Fruit fly (Drosophila melanogaster) whole organism, wandering third instar larva: ENCODE measurements around the gene CG9426.

ENCODE experiments used
- Abd-B ChIP-seq: fragments of >200 bp; optimal IDR thresholded peaks from 2 replicates; lab custom pipeline; 2017; ENCODE audit warnings: missing biosample characterization, missing genetic modification characterization
- CG9705 ChIP-seq: fragments of 200-800 bp; sonication (Bioruptor generic); optimal IDR thresholded peaks from 2 replicates; lab custom pipeline; 2018; ENCODE audit warnings: missing biosample characterization, mild to moderate bottlenecking, missing genetic modification characterization
- Dfd ChIP-seq: fragments of >200 bp; optimal IDR thresholded peaks from 2 replicates; lab custom pipeline; 2017; ENCODE audit warnings: missing biosample characterization, missing genetic modification characterization
- GATAd ChIP-seq: sonication (Bioruptor generic); optimal IDR thresholded peaks from 2 replicates; lab custom pipeline; 2016; ENCODE audit warnings: missing biosample characterization, missing genetic modification characterization
- HLH106 ChIP-seq: fragments of 200-800 bp; optimal IDR thresholded peaks from 3 replicates; lab custom pipeline; 2019; ENCODE audit warnings: missing biosample characterization, mild to moderate bottlenecking, missing genetic modification characterization, moderate library complexity
- Hnf4 ChIP-seq: fragments of 200-800 bp; sonication (Bioruptor generic); optimal IDR thresholded peaks from 2 replicates; lab custom pipeline; 2016; ENCODE audit warnings: missing biosample characterization, mild to moderate bottlenecking, missing genetic modification characterization
- Hr78 ChIP-seq: fragments of >200 bp; optimal IDR thresholded peaks from 2 replicates; lab custom pipeline; 2017; ENCODE audit warnings: missing biosample characterization, missing genetic modification characterization
- Hr83 ChIP-seq: fragments of 200-300 bp; sonication (Bioruptor generic); optimal IDR thresholded peaks from 2 replicates; lab custom pipeline; 2016; ENCODE audit warnings: missing biosample characterization, mild to moderate bottlenecking, missing genetic modification characterization, moderate library complexity; ENCODE audit not compliant: poor library complexity, severe bottlenecking
- Jra ChIP-seq: sonication (Bioruptor generic); optimal IDR thresholded peaks from 2 replicates; lab custom pipeline; 2016; ENCODE audit warnings: missing biosample characterization, missing genetic modification characterization
- N ChIP-seq: fragments of >200 bp; optimal IDR thresholded peaks from 2 replicates; lab custom pipeline; 2018; ENCODE audit warnings: missing biosample characterization, missing external identifiers, missing genetic modification characterization
- Rel ChIP-seq, 2 experiments: fragments of 200-800 bp; sonication (Bioruptor generic) in 1 of 2; optimal IDR thresholded peaks; 2 replicates in 1 of 2; 3 replicates in 1 of 2; lab custom pipeline; 2016 to 2019; ENCODE audit warnings: mild to moderate bottlenecking in 2 of 2, missing biosample characterization in 2 of 2, missing genetic modification characterization in 2 of 2, moderate library complexity in 1 of 2
- Sp1 ChIP-seq: fragments of 200-800 bp; sonication (Bioruptor generic); optimal IDR thresholded peaks from 3 replicates; lab custom pipeline; 2019; ENCODE audit warnings: missing biosample characterization, mild to moderate bottlenecking, missing genetic modification characterization, moderate library complexity
- Vsx2 ChIP-seq: fragments of 200-300, 225-300 bp; sonication (Bioruptor generic); optimal IDR thresholded peaks from 2 replicates; lab custom pipeline; 2018; ENCODE audit warnings: missing biosample characterization, missing genetic modification characterization; ENCODE audit not compliant: partially characterized antibody
- br ChIP-seq: fragments of 200-800 bp; sonication (Bioruptor generic); optimal IDR thresholded peaks from 2 replicates; lab custom pipeline; 2016; ENCODE audit warnings: missing biosample characterization, missing genetic modification characterization
- brk ChIP-seq: fragments of 200-800 bp; sonication (Bioruptor generic); optimal IDR thresholded peaks from 2 replicates; lab custom pipeline; 2016; ENCODE audit warnings: missing biosample characterization, mild to moderate bottlenecking, missing genetic modification characterization
- dmrt93B ChIP-seq: fragments of 200-800 bp; sonication (Bioruptor generic); optimal IDR thresholded peaks from 2 replicates; lab custom pipeline; 2018; ENCODE audit warnings: missing biosample characterization, mild to moderate bottlenecking, missing genetic modification characterization
- dsf ChIP-seq: sonication (Bioruptor generic); optimal IDR thresholded peaks from 2 replicates; lab custom pipeline; 2016; ENCODE audit warnings: missing biosample characterization, missing genetic modification characterization, borderline replicate concordance
- foxo ChIP-seq, 2 experiments: fragments of 200-800 bp; sonication (Bioruptor generic); optimal IDR thresholded peaks; 2 replicates in 1 of 2; 3 replicates in 1 of 2; lab custom pipeline; 2016 to 2017; ENCODE audit warnings: missing biosample characterization in 2 of 2, missing genetic modification characterization in 2 of 2
- fru ChIP-seq: fragments of 200-800 bp; sonication (Bioruptor generic); optimal IDR thresholded peaks from 3 replicates; lab custom pipeline; 2016; ENCODE audit warnings: missing biosample characterization, mild to moderate bottlenecking, missing genetic modification characterization
- h ChIP-seq: fragments of 200-800 bp; sonication (Bioruptor generic); optimal IDR thresholded peaks from 3 replicates; lab custom pipeline; 2016; ENCODE audit warnings: missing biosample characterization, mild to moderate bottlenecking, missing genetic modification characterization
- jim ChIP-seq: fragments of 175-275, 200-325 bp; sonication (Bioruptor generic); optimal IDR thresholded peaks from 2 replicates; lab custom pipeline; 2016; ENCODE audit warnings: missing biosample characterization, mild to moderate bottlenecking, missing genetic modification characterization
- pan ChIP-seq: fragments of >200 bp; optimal IDR thresholded peaks from 2 replicates; lab custom pipeline; 2017
- psq ChIP-seq: fragments of 200-800 bp; sonication (Bioruptor generic); optimal IDR thresholded peaks from 3 replicates; lab custom pipeline; 2017; ENCODE audit warnings: missing biosample characterization, mild to moderate bottlenecking, missing genetic modification characterization, moderate library complexity
- rgr ChIP-seq: fragments of 200-800 bp; sonication (Bioruptor generic); optimal IDR thresholded peaks from 3 replicates; lab custom pipeline; 2016; ENCODE audit warnings: missing biosample characterization, mild to moderate bottlenecking, missing genetic modification characterization
- sv ChIP-seq: fragments of 200-800 bp; sonication (Bioruptor generic); optimal IDR thresholded peaks from 3 replicates; lab custom pipeline; 2016; ENCODE audit warnings: missing biosample characterization, missing genetic modification characterization
- tai ChIP-seq: sonication (Bioruptor generic); optimal IDR thresholded peaks from 2 replicates; lab custom pipeline; 2016; ENCODE audit warnings: missing biosample characterization, missing genetic modification characterization
- usp ChIP-seq: fragments of >200 bp; optimal IDR thresholded peaks from 2 replicates; lab custom pipeline; 2017; ENCODE audit warnings: missing biosample characterization, missing genetic modification characterization
- woc ChIP-seq: sonication (Bioruptor generic); optimal IDR thresholded peaks from 2 replicates; lab custom pipeline; 2016; ENCODE audit warnings: missing biosample characterization, mild to moderate bottlenecking, missing genetic modification characterization

CG9426 gene

dm6 chr2L:13219281-13220092 is at the start of gene CG9426, which contains the start of gene mRF1:
TSS of gene CG9426 (minus strand) at chr2L:13219923.
TSS of gene mRF1 (plus strand) at chr2L:13219979.
- TF ChIP-seq jim: no peak
- peak; percentile 37 for TF ChIP-seq Jra (GFP tag; lab: Kevin White, UChicago)
- no peak for TF ChIP-seq Rel (GFP tag; optimal IDR thresholded peaks at IDR 0.05; lab: Kevin White, UChicago)
- peak; percentile 1 for TF ChIP-seq Rel (tag; optimal IDR thresholded peaks at IDR 0.05; lab: Kevin White, UChicago)
- TF ChIP-seq Vsx2: no peak
- TF ChIP-seq rgr: peak; percentile 41
- no peak for TF ChIP-seq sv
- TF ChIP-seq tai (GFP tag; lab: Kevin White, UChicago): no peak
- peak; percentile 74 for TF ChIP-seq Hr83 (GFP tag; lab: Kevin White, UChicago)
- TF ChIP-seq N: no peak
- no peak for TF ChIP-seq pan (lab: Kevin White, UChicago)
- TF ChIP-seq Hnf4 (GFP tag; lab: Kevin White, UChicago): peak; percentile 79
- no peak for TF ChIP-seq dmrt93B (GFP tag; lab: Kevin White, UChicago)
- peak; percentile 55 for TF ChIP-seq h (GFP tag; lab: Kevin White, UChicago)
- TF ChIP-seq HLH106 (tag; lab: Kevin White, UChicago): peak; percentile 20
- TF ChIP-seq Hr78 (GFP tag; lab: Kevin White, UChicago): no peak
- TF ChIP-seq br (GFP tag; lab: Kevin White, UChicago): peak; percentile 41
- no peak for TF ChIP-seq usp (GFP tag; lab: Kevin White, UChicago)
- TF ChIP-seq brk (GFP tag; lab: Kevin White, UChicago): no peak
- TF ChIP-seq foxo (GFP tag; optimal IDR thresholded peaks at IDR 0.05; lab: Kevin White, UChicago): no peak
- TF ChIP-seq psq (GFP tag; lab: Kevin White, UChicago): peak; percentile 15
- TF ChIP-seq woc (GFP tag; lab: Kevin White, UChicago): no peak
- TF ChIP-seq fru (GFP tag; lab: Kevin White, UChicago): peak; percentile 0
- no peak for TF ChIP-seq CG9705 (GFP tag; lab: Kevin White, UChicago)
- no peak for TF ChIP-seq dsf (GFP tag; lab: Kevin White, UChicago)

DNA sequence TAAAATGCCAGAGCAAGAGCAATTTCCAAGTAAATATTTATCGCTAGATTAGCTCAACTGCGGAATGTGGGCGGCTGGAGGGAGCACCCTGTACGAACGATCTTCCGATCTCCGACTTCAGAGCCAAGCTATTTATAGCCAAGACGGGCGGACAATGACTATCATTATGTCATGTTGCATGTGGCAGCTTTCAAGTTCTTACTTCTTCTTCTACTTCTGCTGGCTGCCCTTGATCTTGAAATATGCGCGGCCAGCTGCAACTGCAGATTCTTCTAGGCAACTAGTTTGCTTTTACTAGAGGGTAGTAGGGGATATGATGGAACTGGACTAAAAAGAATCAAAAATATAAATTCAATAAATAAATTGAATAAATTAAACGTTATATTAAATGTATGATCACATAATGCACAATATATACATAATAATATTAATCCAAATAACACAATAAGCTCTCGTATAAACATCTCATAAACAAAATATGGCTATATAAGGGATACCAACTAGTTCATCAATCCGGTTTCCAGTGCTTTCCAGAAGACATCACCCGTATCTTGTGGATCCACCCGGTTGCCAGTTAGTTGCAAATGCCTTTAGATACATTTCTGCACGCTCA is 48.4 kb upstream of the CG9426 start:
- TF ChIP-seq GATAd (GFP tag; lab: Kevin White, UChicago) (no peak), Abd-B (no peak), HLH106 (tag; lab: Kevin White, UChicago) (no peak), Jra (GFP tag; lab: Kevin White, UChicago) (no peak), Dfd (GFP tag; lab: Kevin White, UChicago) (no peak), Hr78 (GFP tag; lab: Kevin White, UChicago) (no peak), dmrt93B (GFP tag; lab: Kevin White, UChicago) (no peak), psq (GFP tag; lab: Kevin White, UChicago) (no peak), foxo (GFP tag; optimal IDR thresholded peaks at IDR 0.05; lab: Kevin White, UChicago) (no peak), dsf (GFP tag; lab: Kevin White, UChicago) (no peak), h (GFP tag; lab: Kevin White, UChicago) (no peak), br (GFP tag; lab: Kevin White, UChicago) (no peak), fru (GFP tag; lab: Kevin White, UChicago) (no peak), usp (GFP tag; lab: Kevin White, UChicago) (no peak), woc (GFP tag; lab: Kevin White, UChicago) (no peak), brk (GFP tag; lab: Kevin White, UChicago) (no peak), pan (lab: Kevin White, UChicago) (no peak)

DNA sequence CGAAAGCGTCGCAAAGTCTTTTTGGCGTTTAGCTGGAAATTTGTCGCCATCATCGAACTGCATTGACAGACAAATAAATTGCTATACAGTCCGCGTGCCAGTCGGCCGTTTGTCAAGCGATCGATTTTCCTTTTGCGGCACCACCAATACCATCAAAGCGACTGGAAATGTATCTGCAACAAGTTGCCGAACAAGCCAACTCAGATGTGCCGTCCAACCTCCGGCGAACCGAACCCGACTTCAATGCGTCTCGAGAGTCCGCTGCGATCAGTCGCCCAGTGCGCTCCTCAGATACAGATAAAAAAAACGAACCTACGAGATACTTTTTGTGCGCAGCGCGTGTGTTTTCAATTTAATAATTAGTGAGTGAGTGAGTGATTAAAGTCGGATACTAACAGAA is 46.9 kb upstream of the CG9426 start:
- TF ChIP-seq Vsx2 (no peak), dmrt93B (GFP tag; lab: Kevin White, UChicago) (no peak), Abd-B (no peak), Sp1 (GFP tag; lab: Kevin White, UChicago) (no peak)

- TF ChIP-seq h (GFP tag; lab: Kevin White, UChicago): no peak
- no peak for TF ChIP-seq pan (lab: Kevin White, UChicago)
- no peak for TF ChIP-seq sv
- no peak for TF ChIP-seq jim
These were observed 46.1 kb upstream of the CG9426 start, which contains the start of gene CG31848 for dm6 chr2L:13265776-13266175. TSS of gene CG31848 (minus strand) at chr2L:13265876.
